Worm (Caenorhabditis elegans) whole organism, young adult: Measurements from ENCODE around the gene uig-1.

Experiments used
- C06A6.2 ChIP-seq: fragments of 200-800 bp; sonication (Bioruptor generic); conservative IDR thresholded peaks from 2 replicates; pipeline ENCODE4 v1.3.6; 2022; ENCODE audit warnings: missing genetic modification characterization, missing compliant biosample characterization
- F10E7.11 ChIP-seq: sonication (generic microtip); optimal IDR thresholded peaks from 2 replicates; lab custom pipeline; 2017; ENCODE audit warnings: mild to moderate bottlenecking, missing genetic modification characterization, moderate library complexity, missing compliant biosample characterization
- F49E8.2 ChIP-seq: sonication (generic microtip); optimal IDR thresholded peaks from 3 replicates; lab custom pipeline; 2017; ENCODE audit warnings: missing genetic modification characterization, mild to moderate bottlenecking, missing compliant biosample characterization, antibody characterized with exemption, moderate library complexity; ENCODE audit not compliant: insufficient read depth
- F52B5.7 ChIP-seq: sonication (generic microtip); optimal IDR thresholded peaks from 2 replicates; lab custom pipeline; 2016; ENCODE audit warnings: mild to moderate bottlenecking, missing genetic modification characterization, missing compliant biosample characterization
- F57A8.1 ChIP-seq: fragments of 200-800 bp; sonication (Bioruptor generic); optimal IDR thresholded peaks from 2 replicates; lab custom pipeline; 2018; ENCODE audit warnings: mild to moderate bottlenecking, missing genetic modification characterization, moderate library complexity, missing compliant biosample characterization
- F57C9.4 ChIP-seq: sonication (generic microtip); optimal IDR thresholded peaks from 2 replicates; lab custom pipeline; 2017; ENCODE audit warnings: mild to moderate bottlenecking, missing genetic modification characterization, missing compliant biosample characterization
- Y67H2A.10 ChIP-seq: fragments of 200-800 bp; sonication (Bioruptor generic); conservative IDR thresholded peaks from 2 replicates; pipeline ENCODE4 v1.3.6; 2022; ENCODE audit warnings: missing genetic modification reagents, missing genetic modification characterization, missing compliant biosample characterization
- ZK185.1 ChIP-seq: sonication (generic microtip); optimal IDR thresholded peaks from 2 replicates; lab custom pipeline; 2016; ENCODE audit warnings: mild to moderate bottlenecking, missing genetic modification characterization, missing compliant biosample characterization; ENCODE audit not compliant: poor library complexity, severe bottlenecking
- athp-1 ChIP-seq: sonication (generic microtip); optimal IDR thresholded peaks from 2 replicates; lab custom pipeline; 2017; ENCODE audit warnings: mild to moderate bottlenecking, missing genetic modification characterization, missing compliant biosample characterization
- attf-3 ChIP-seq: fragments of 200-800 bp; sonication (Bioruptor generic); conservative IDR thresholded peaks from 2 replicates; pipeline ENCODE4 v1.3.6; 2022; ENCODE audit warnings: missing genetic modification reagents, missing genetic modification characterization, missing compliant biosample characterization
- attf-5 ChIP-seq: fragments of 200-800 bp; sonication (Bioruptor generic); optimal IDR thresholded peaks from 2 replicates; lab custom pipeline; 2018; ENCODE audit warnings: mild to moderate bottlenecking, missing genetic modification characterization, missing compliant biosample characterization
- bed-1 ChIP-seq: fragments of 200-800 bp; sonication (Bioruptor generic); IDR thresholded peaks from 2 replicates; pipeline ENCODE4 v1.3.6; 2022; ENCODE audit warnings: missing genetic modification reagents, missing genetic modification characterization, missing compliant biosample characterization
- cebp-2 ChIP-seq: fragments of 200-800 bp; sonication (Bioruptor generic); IDR thresholded peaks from 2 replicates; pipeline ENCODE4 v1.3.6; 2022; ENCODE audit warnings: missing genetic modification characterization, missing compliant biosample characterization
- dpff-1 ChIP-seq: sonication (generic microtip); optimal IDR thresholded peaks from 2 replicates; lab custom pipeline; 2017; ENCODE audit warnings: mild to moderate bottlenecking, missing genetic modification characterization, missing compliant biosample characterization
- egl-44 ChIP-seq: fragments of 200-800 bp; sonication (Bioruptor generic); IDR thresholded peaks from 2 replicates; pipeline ENCODE4 v1.3.6; 2022; ENCODE audit warnings: missing genetic modification reagents, missing genetic modification characterization, missing compliant biosample characterization
- egrh-3 ChIP-seq: fragments of 200-800 bp; sonication (Bioruptor generic); IDR thresholded peaks from 2 replicates; pipeline ENCODE4 v1.3.6; 2022; ENCODE audit warnings: missing genetic modification reagents, missing genetic modification characterization, missing compliant biosample characterization
- ekl-4 ChIP-seq: fragments of 200-800 bp; sonication (Bioruptor generic); IDR thresholded peaks from 2 replicates; pipeline ENCODE4 v1.3.6; 2022; ENCODE audit warnings: missing genetic modification reagents, missing genetic modification characterization, missing compliant biosample characterization
- fkh-3 ChIP-seq: sonication (generic microtip); optimal IDR thresholded peaks from 2 replicates; lab custom pipeline; 2016; ENCODE audit warnings: mild to moderate bottlenecking, missing genetic modification characterization, missing compliant biosample characterization
- him-1 ChIP-seq: sonication (generic microtip); optimal IDR thresholded peaks from 2 replicates; lab custom pipeline; 2016; ENCODE audit warnings: missing genotype, missing genetic modification reagents, missing genetic modification characterization, missing compliant biosample characterization
- hlh-26 ChIP-seq: fragments of 200-800 bp; sonication (Bioruptor generic); conservative IDR thresholded peaks from 2 replicates; pipeline ENCODE4 v1.3.6; 2022; ENCODE audit warnings: missing genetic modification reagents, missing genetic modification characterization, missing compliant biosample characterization
- hsf-1 ChIP-seq: fragments of 200-800 bp; sonication (Bioruptor generic); IDR thresholded peaks from 2 replicates; pipeline ENCODE4 v1.3.6; 2022; ENCODE audit warnings: missing genetic modification reagents, missing genetic modification characterization, missing compliant biosample characterization
- lag-1 ChIP-seq: fragments of 200-800 bp; sonication (Bioruptor generic); IDR thresholded peaks from 2 replicates; pipeline ENCODE4 v1.3.6; 2022; ENCODE audit warnings: missing genetic modification reagents, missing genetic modification characterization, missing compliant biosample characterization
- let-607 ChIP-seq, 2 experiments: fragments of 200-800 bp in 1 of 2; sonication (Bioruptor generic) in 1 of 2; sonication (generic microtip) in 1 of 2; optimal IDR thresholded peaks; 2 replicates each; lab custom pipeline; 2016 to 2018; ENCODE audit warnings: mild to moderate bottlenecking in 2 of 2, missing compliant biosample characterization in 2 of 2, missing genetic modification characterization in 2 of 2, moderate library complexity in 2 of 2, missing genotype in 1 of 2
- lin-26 ChIP-seq: fragments of 200-800 bp; sonication (Bioruptor generic); IDR thresholded peaks from 2 replicates; pipeline ENCODE4 v1.3.6; 2022; ENCODE audit warnings: missing genetic modification reagents, missing genetic modification characterization, missing compliant biosample characterization
- lin-35 ChIP-seq, 3 experiments: fragments of 150-350 bp in 2 of 3; sonication (generic microtip) in 1 of 3; optimal IDR thresholded peaks; 2 replicates each; lab custom pipeline; 2014 to 2018; ENCODE audit warnings: missing biosample characterization in 3 of 3, missing genetic modification characterization in 3 of 3, missing genetic modification reagents in 3 of 3
- lin-54 ChIP-seq: fragments of 200-800 bp; sonication (Bioruptor generic); optimal IDR thresholded peaks from 2 replicates; lab custom pipeline; 2018; ENCODE audit warnings: mild to moderate bottlenecking, missing genetic modification characterization, missing compliant biosample characterization
- madf-10 ChIP-seq: sonication (generic microtip); optimal IDR thresholded peaks from 2 replicates; lab custom pipeline; 2016; ENCODE audit warnings: mild to moderate bottlenecking, missing genetic modification characterization, missing compliant biosample characterization
- madf-3 ChIP-seq: fragments of 200-800 bp; sonication (Bioruptor generic); IDR thresholded peaks from 2 replicates; pipeline ENCODE4 v1.3.6; 2022; ENCODE audit warnings: missing genetic modification reagents, missing genetic modification characterization, missing compliant biosample characterization
- nfya-1 ChIP-seq: sonication (generic microtip); optimal IDR thresholded peaks from 2 replicates; lab custom pipeline; 2017; ENCODE audit warnings: antibody characterized with exemption, missing compliant biosample characterization, missing genetic modification characterization, borderline replicate concordance; ENCODE audit not compliant: insufficient read depth
- nfya-2 ChIP-seq: fragments of 200-800 bp; sonication (Bioruptor generic); IDR thresholded peaks from 2 replicates; pipeline ENCODE4 v1.3.6; 2022; ENCODE audit warnings: missing genetic modification reagents, missing genetic modification characterization, missing compliant biosample characterization
- nhr-120 ChIP-seq: fragments of 200-800 bp; sonication (Bioruptor generic); IDR thresholded peaks from 2 replicates; pipeline ENCODE4 v1.3.6; 2022; ENCODE audit warnings: missing genetic modification characterization, missing compliant biosample characterization
- rpc-1 ChIP-seq, 2 experiments: fragments of 150-350 bp in 1 of 2; sonication (generic microtip) in 1 of 2; optimal IDR thresholded peaks; 2 replicates each; lab custom pipeline; 2014 to 2018; ENCODE audit warnings: missing biosample characterization in 1 of 2, missing genetic modification characterization in 1 of 2, missing genetic modification reagents in 1 of 2, missing genotype in 1 of 2
- tbp1 ChIP-seq: fragments of 200-800 bp; sonication (Bioruptor generic); optimal IDR thresholded peaks from 2 replicates; lab custom pipeline; 2018; ENCODE audit warnings: mild to moderate bottlenecking, missing genetic modification characterization, missing compliant biosample characterization
- tbx-9 ChIP-seq: sonication (generic microtip); optimal IDR thresholded peaks from 2 replicates; lab custom pipeline; 2016; ENCODE audit warnings: borderline replicate concordance, missing genetic modification characterization, inconsistent platforms, missing compliant biosample characterization
- tlf-1 ChIP-seq: fragments of 200-800 bp; sonication (Bioruptor generic); optimal IDR thresholded peaks from 2 replicates; lab custom pipeline; 2018; ENCODE audit warnings: mild to moderate bottlenecking, missing genetic modification characterization, missing compliant biosample characterization
- unc-130 ChIP-seq: sonication (generic microtip); optimal IDR thresholded peaks from 2 replicates; lab custom pipeline; 2016; ENCODE audit warnings: missing genetic modification reagents, missing genetic modification characterization, missing compliant biosample characterization
- zfh-2 ChIP-seq: fragments of 200-800 bp; sonication (Bioruptor generic); conservative IDR thresholded peaks from 2 replicates; pipeline ENCODE4 v1.3.6; 2022; ENCODE audit warnings: missing genetic modification reagents, missing genetic modification characterization, missing compliant biosample characterization
- zim-3 ChIP-seq: sonication (generic microtip); optimal IDR thresholded peaks from 2 replicates; lab custom pipeline; 2017; ENCODE audit warnings: mild to moderate bottlenecking, missing genetic modification characterization, moderate library complexity, missing compliant biosample characterization
- ztf-25 ChIP-seq: fragments of 200-800 bp; sonication (Bioruptor generic); IDR thresholded peaks from 2 replicates; pipeline ENCODE4 v1.3.6; 2022; ENCODE audit warnings: missing genetic modification reagents, missing genetic modification characterization, missing compliant biosample characterization
- ztf-3 ChIP-seq: fragments of 200-800 bp; sonication (Bioruptor generic); optimal IDR thresholded peaks from 2 replicates; lab custom pipeline; 2018; ENCODE audit warnings: mild to moderate bottlenecking, missing genetic modification characterization, missing compliant biosample characterization
- ztf-6 ChIP-seq: fragments of 200-800 bp; sonication (Bioruptor generic); IDR thresholded peaks from 2 replicates; pipeline ENCODE4 v1.3.6; 2022; ENCODE audit warnings: missing genetic modification reagents, missing genetic modification characterization, missing compliant biosample characterization

The uig-1 gene

ce11 chrV:13300492-13300891 lies 4.7 kb upstream of the uig-1 start (continued):
- TF ChIP-seq F49E8.2: no peak
- TF ChIP-seq, all 124 proteins: peak for 0

ce11 chrV:13299398-13299797 lies 3.6 kb upstream of the uig-1 start:
- TF ChIP-seq bed-1 (GFP tag; lab: Robert Waterston, UW): no peak
- no peak for TF ChIP-seq F10E7.11 (tag; lab: Kevin White, UChicago)
- no peak for TF ChIP-seq madf-10 (tag; lab: Kevin White, UChicago)
- no peak for TF ChIP-seq C06A6.2 (GFP tag; lab: Robert Waterston, UW)
- no peak for TF ChIP-seq lin-54 (GFP tag; lab: Kevin White, UChicago)
- no peak for TF ChIP-seq cebp-2 (GFP tag; lab: Robert Waterston, UW)
- TF ChIP-seq lin-35 (GFP tag; optimal IDR thresholded peaks at IDR 0.05; lab: Kevin White, UChicago): no peak
- no peak for TF ChIP-seq nhr-120 (GFP tag; lab: Robert Waterston, UW)
- TF ChIP-seq lag-1 (GFP tag; lab: Robert Waterston, UW): no peak
- TF ChIP-seq egrh-3 (GFP tag; lab: Robert Waterston, UW): no peak

ce11 chrV:13298706-13299105 lies 2.9 kb upstream of the uig-1 start:
- TF ChIP-seq madf-3 (no peak), ZK185.1 (no peak), dpff-1 (tag; lab: Kevin White, UChicago) (no peak), egl-44 (GFP tag; lab: Robert Waterston, UW) (no peak), bed-1 (GFP tag; lab: Robert Waterston, UW) (no peak), Y67H2A.10 (GFP tag; lab: Robert Waterston, UW) (no peak), nfya-2 (GFP tag; lab: Robert Waterston, UW) (no peak), unc-130 (no peak), fkh-3 (tag; lab: Kevin White, UChicago) (no peak), ztf-6 (GFP tag; lab: Robert Waterston, UW) (no peak), ztf-25 (GFP tag; lab: Robert Waterston, UW) (no peak), F52B5.7 (no peak), F57C9.4 (tag; lab: Kevin White, UChicago) (no peak), him-1 (no peak), tlf-1 (no peak), lin-26 (no peak), ztf-3 (GFP tag; lab: Kevin White, UChicago) (no peak), lin-54 (GFP tag; lab: Kevin White, UChicago) (no peak), attf-5 (no peak), nfya-1 (tag; lab: Kevin White, UChicago) (no peak)

ce11 chrV:13297220-13297619 lies 1.4 kb upstream of the uig-1 start, which contains the start of gene C26E1.1:
Gene C26E1.1, plus strand, starts transcription at chrV:13297520.
- TF ChIP-seq zim-3 (tag; lab: Kevin White, UChicago) (no peak), lin-54 (GFP tag; lab: Kevin White, UChicago) (no peak), attf-3 (GFP tag; lab: Robert Waterston, UW) (no peak), hsf-1 (no peak), zfh-2 (GFP tag; lab: Robert Waterston, UW) (no peak), tbp1 (no peak), ekl-4 (GFP tag; lab: Robert Waterston, UW) (no peak), ztf-6 (GFP tag; lab: Robert Waterston, UW) (no peak), let-607 (tag; optimal IDR thresholded peaks at IDR 0.05; lab: Kevin White, UChicago) (no peak), rpc-1 (optimal IDR thresholded peaks at IDR 0.05; lab: Kevin White, UChicago) (no peak), rpc-1 (tag; optimal IDR thresholded peaks at IDR 0.05; lab: Kevin White, UChicago) (no peak), hlh-26 (GFP tag; lab: Robert Waterston, UW) (no peak), F57A8.1 (GFP tag; lab: Kevin White, UChicago) (no peak), madf-10 (tag; lab: Kevin White, UChicago) (no peak), athp-1 (tag; lab: Kevin White, UChicago) (no peak), tbx-9 (tag; lab: Kevin White, UChicago) (no peak)
